Fruit fly (Drosophila melanogaster): ENCODE data around the gene p.

The p gene

DNA sequence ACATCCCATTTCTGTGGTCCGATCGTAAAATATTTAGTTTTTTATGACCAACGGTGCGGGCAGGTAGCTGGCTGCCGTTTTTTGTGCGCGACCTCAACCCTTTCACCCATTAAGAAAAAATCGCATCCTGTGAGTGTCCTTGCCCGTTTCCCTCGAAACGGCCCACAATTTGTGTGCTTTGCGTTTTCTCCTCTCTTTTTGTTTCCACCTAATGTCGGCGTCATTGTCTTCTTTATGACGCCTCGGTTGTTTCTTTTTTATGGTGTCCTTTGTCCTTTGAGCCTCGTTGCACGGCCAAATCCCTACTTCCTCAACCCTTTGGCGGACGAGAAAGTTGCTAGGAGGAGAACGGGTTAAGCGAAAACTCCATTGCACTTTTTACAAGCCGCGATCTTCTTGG lies 30.7 kb upstream of the p start:
- TF ChIP-seq CG15601 (tag; optimal IDR thresholded peaks at IDR 0.05) (no peak), slou (GFP tag; optimal IDR thresholded peaks at IDR 0.05) (no peak), trem (tag; optimal IDR thresholded peaks at IDR 0.05) (no peak), corto (GFP tag; optimal IDR thresholded peaks at IDR 0.05) (no peak), Meics (GFP tag; optimal IDR thresholded peaks at IDR 0.05) (no peak), CG30431 (GFP tag; optimal IDR thresholded peaks at IDR 0.05) (no peak), amos (GFP tag; IDR thresholded peaks at IDR 0.05; ENCODE audit: partially characterized antibody) (no peak), CG13894 (tag; optimal IDR thresholded peaks at IDR 0.05) (no peak), Spps (tag; optimal IDR thresholded peaks at IDR 0.05) (no peak), chif (GFP tag; optimal IDR thresholded peaks at IDR 0.05) (no peak), sd (tag; optimal IDR thresholded peaks at IDR 0.05) (no peak), zen (tag; optimal IDR thresholded peaks at IDR 0.05) (peak; percentile 76), CG7987 (GFP tag; optimal IDR thresholded peaks at IDR 0.05) (no peak), H2.0 (GFP tag; IDR thresholded peaks at IDR 0.05) (no peak), p53 (GFP tag; optimal IDR thresholded peaks at IDR 0.05) (no peak), CG14710 (tag; optimal IDR thresholded peaks at IDR 0.05) (no peak), D (optimal IDR thresholded peaks at IDR 0.05) (peak; percentile 40), D (GFP tag; optimal IDR thresholded peaks at IDR 0.05) (no peak), oc (tag; optimal IDR thresholded peaks at IDR 0.05) (no peak), prd (optimal IDR thresholded peaks at IDR 0.05) (no peak), prd (GFP tag; IDR thresholded peaks at IDR 0.05) (no peak), cad (GFP tag; optimal IDR thresholded peaks at IDR 0.05) (peak; percentile 82), Abd-B (GFP tag; optimal IDR thresholded peaks at IDR 0.05) (no peak), fd102C (GFP tag; optimal IDR thresholded peaks at IDR 0.05) (no peak), shn (GFP tag; optimal IDR thresholded peaks at IDR 0.05) (no peak), CG32767 (GFP tag; IDR thresholded peaks at IDR 0.05) (no peak), bab2 (GFP tag; optimal IDR thresholded peaks at IDR 0.05) (no peak), ATbp (GFP tag; optimal IDR thresholded peaks at IDR 0.05) (no peak), CG5245 (GFP tag; optimal IDR thresholded peaks at IDR 0.05) (no peak), ab (GFP tag; optimal IDR thresholded peaks at IDR 0.05) (no peak), NK7.1 (GFP tag; optimal IDR thresholded peaks at IDR 0.05) (no peak), ttk (GFP tag; IDR thresholded peaks at IDR 0.05) (no peak), E2f2 (GFP tag; IDR thresholded peaks at IDR 0.05) (no peak), CG12391 (tag; optimal IDR thresholded peaks at IDR 0.05) (no peak), hb (GFP tag; IDR thresholded peaks at IDR 0.05; ENCODE audit: partially characterized antibody) (no peak), MBD-R2 (GFP tag; IDR thresholded peaks at IDR 0.05) (no peak), Hmx (GFP tag; optimal IDR thresholded peaks at IDR 0.05) (no peak), CG15011 (GFP tag; optimal IDR thresholded peaks at IDR 0.05) (no peak), CG13424 (tag; optimal IDR thresholded peaks at IDR 0.05) (no peak), tll (GFP tag; optimal IDR thresholded peaks at IDR 0.05) (peak in 1 of 2 experiments; percentile 20), CG13287 (GFP tag; IDR thresholded peaks at IDR 0.05; ENCODE audit: partially characterized antibody) (no peak), Kr (GFP tag; optimal IDR thresholded peaks at IDR 0.05) (peak; percentile 93)

DNA sequence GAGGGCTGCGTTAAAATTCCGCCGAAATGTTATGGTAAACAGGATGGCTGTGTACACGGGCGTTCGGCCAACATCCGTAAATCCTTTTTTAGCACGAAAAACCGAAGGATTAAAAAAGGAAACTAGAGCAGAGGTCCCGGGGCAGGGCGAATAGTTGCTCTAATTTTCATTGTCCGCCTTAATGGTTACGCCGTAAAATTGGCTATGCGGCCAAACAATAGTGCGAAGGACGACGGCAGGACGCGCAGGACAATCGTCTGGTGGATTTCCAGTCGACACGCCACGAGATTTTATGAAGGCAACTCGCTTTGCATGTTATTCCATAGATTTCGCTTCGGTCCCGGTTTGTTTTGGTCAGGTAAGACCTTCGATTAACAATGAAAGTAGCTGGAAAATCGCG lies 30.2 kb upstream of the p start:
- TF ChIP-seq cad (GFP tag; optimal IDR thresholded peaks at IDR 0.05) (peak; percentile 79), gcm (GFP tag; optimal IDR thresholded peaks at IDR 0.05) (no peak), D (optimal IDR thresholded peaks at IDR 0.05) (peak; percentile 73), D (GFP tag; optimal IDR thresholded peaks at IDR 0.05) (no peak), tll (GFP tag; optimal IDR thresholded peaks at IDR 0.05) (peak in 1 of 2 experiments; percentile 4), CG15479 (GFP tag; optimal IDR thresholded peaks at IDR 0.05) (peak; percentile 64)

All from whole organism, embryonic.